Worm (Caenorhabditis elegans): ENCODE results near the gene W06H8.2.

ce11 chrV:6225745-6226528, 19.4 kb downstream of the W06H8.2 start:
- TF ChIP-seq tbx-2 (tag; optimal IDR thresholded peaks at IDR 0.05) = no peak
- no peak for TF ChIP-seq ceh-31 (tag; optimal IDR thresholded peaks at IDR 0.05)
- TF ChIP-seq unc-86 (tag; optimal IDR thresholded peaks at IDR 0.05) = no peak
- no peak for TF ChIP-seq unc-42 (tag; optimal IDR thresholded peaks at IDR 0.05)
- TF ChIP-seq ceh-48 (tag; optimal IDR thresholded peaks at IDR 0.05) = no peak
- no peak for TF ChIP-seq ceh-19 (GFP tag; optimal IDR thresholded peaks at IDR 0.05)
- TF ChIP-seq ceh-34 (tag; optimal IDR thresholded peaks at IDR 0.05) = no peak
- TF ChIP-seq ref-2 (tag; optimal IDR thresholded peaks at IDR 0.05) = no peak
- TF ChIP-seq ets-4 (tag; optimal IDR thresholded peaks at IDR 0.05) = no peak
- no peak for TF ChIP-seq nfya-1 (tag; optimal IDR thresholded peaks at IDR 0.05)
- TF ChIP-seq rnt-1 (tag; optimal IDR thresholded peaks at IDR 0.05) = no peak
- no peak for TF ChIP-seq pat-9 (tag; optimal IDR thresholded peaks at IDR 0.05)
- no peak for TF ChIP-seq lin-11 (tag; optimal IDR thresholded peaks at IDR 0.05)

Data from whole organism, late embryonic.